Worm (Caenorhabditis elegans): ENCODE measurements around the gene srbc-68.

srbc-68 gene

DNA sequence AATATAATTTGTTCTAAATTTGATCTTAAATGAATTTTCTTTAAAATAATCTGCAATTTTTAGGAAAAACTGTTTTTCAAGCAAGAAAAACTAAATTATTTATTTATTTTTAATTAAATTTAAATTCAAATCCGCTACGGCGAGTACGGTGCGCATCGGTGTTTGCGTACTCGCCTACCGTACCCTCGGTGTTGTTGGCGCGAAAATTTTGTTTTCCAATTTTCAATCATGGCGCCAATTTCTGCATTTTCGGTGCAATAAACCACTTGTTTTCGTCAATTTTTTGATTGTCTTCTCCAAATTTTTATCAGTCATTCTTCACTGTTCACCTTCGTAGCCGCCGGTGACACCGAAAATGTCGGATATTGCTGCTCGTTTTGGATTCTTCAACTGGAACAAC, 32.4 kb upstream of the srbc-68 start, which contains the start of gene pygl-1 (continued):
- TF ChIP-seq lin-54 (GFP tag; optimal IDR thresholded peaks at IDR 0.05), result peak; percentile 94
- no peak for TF ChIP-seq ceh-100 (GFP tag; IDR thresholded peaks at IDR 0.05)
- no peak for TF ChIP-seq ceh-79 (tag; optimal IDR thresholded peaks at IDR 0.05)
- no peak for TF ChIP-seq unc-62 (GFP tag; optimal IDR thresholded peaks at IDR 0.05)
- no peak for TF ChIP-seq gei-17 (GFP tag; optimal IDR thresholded peaks at IDR 0.05)
- no peak for TF ChIP-seq nfya-2 (GFP tag; IDR thresholded peaks at IDR 0.05)
- peak; percentile 94 for TF ChIP-seq dpl-1 (GFP tag; optimal IDR thresholded peaks at IDR 0.05)
- no peak for TF ChIP-seq sptf-2 (GFP tag; optimal IDR thresholded peaks at IDR 0.05)
- TF ChIP-seq aptf-3 (GFP tag; IDR thresholded peaks at IDR 0.05), result no peak
- TF ChIP-seq F49E8.2 (tag; optimal IDR thresholded peaks at IDR 0.05; ENCODE audit: insufficient read depth), result peak; percentile 61
- TF ChIP-seq pbrm-1 (GFP tag; IDR thresholded peaks at IDR 0.05), result peak; percentile 74; the same call in 1 of the 2 replicates
- no peak for TF ChIP-seq K12H6.12 (tag; optimal IDR thresholded peaks at IDR 0.05)
- peak; percentile 87 for TF ChIP-seq dox-1 (GFP tag; IDR thresholded peaks at IDR 0.05)
- peak; percentile 99 for TF ChIP-seq lsl-1 (GFP tag; optimal IDR thresholded peaks at IDR 0.05)
- TF ChIP-seq ztf-6 (GFP tag; IDR thresholded peaks at IDR 0.05), result no peak
- TF ChIP-seq attf-3 (GFP tag; conservative IDR thresholded peaks at IDR 0.05), result peak; percentile 84
- TF ChIP-seq Y67H2A.10 (GFP tag; conservative IDR thresholded peaks at IDR 0.05), result 0 out of 2 replicates have a peak, but pooled peaks have one; percentile 40
- no peak for TF ChIP-seq B0035.1 (tag; optimal IDR thresholded peaks at IDR 0.05)
- peak; percentile 70 for TF ChIP-seq hmg-1.2 (GFP tag; IDR thresholded peaks at IDR 0.05)
- peak; percentile 48 for TF ChIP-seq athp-1 (tag; optimal IDR thresholded peaks at IDR 0.05)
- TF ChIP-seq ets-4 (GFP tag; optimal IDR thresholded peaks at IDR 0.05), result no peak
- TF ChIP-seq ZK185.1 (tag; optimal IDR thresholded peaks at IDR 0.05; ENCODE audit: poor library complexity, severe bottlenecking), result no peak
- no peak for TF ChIP-seq somi-1 (GFP tag; optimal IDR thresholded peaks at IDR 0.05)
- TF ChIP-seq repo-1 (tag; optimal IDR thresholded peaks at IDR 0.05), result no peak
- no peak for TF ChIP-seq zfh-2 (GFP tag; conservative IDR thresholded peaks at IDR 0.05)
- TF ChIP-seq lir-1 (GFP tag; conservative IDR thresholded peaks at IDR 0.05), result peak; percentile 71
- peak; percentile 59 for TF ChIP-seq tbp1 (GFP tag; optimal IDR thresholded peaks at IDR 0.05)
- TF ChIP-seq let-526 (GFP tag; IDR thresholded peaks at IDR 0.05), result no peak
- TF ChIP-seq bed-1 (GFP tag; IDR thresholded peaks at IDR 0.05), result no peak
- TF ChIP-seq mes-4 (tag; optimal IDR thresholded peaks at IDR 0.05), result no peak
- no peak for TF ChIP-seq F37B4.10 (GFP tag; IDR thresholded peaks at IDR 0.05)
- TF ChIP-seq dpff-1 (tag; optimal IDR thresholded peaks at IDR 0.05), result no peak
- peak; percentile 71 for TF ChIP-seq hrde-1 (tag; optimal IDR thresholded peaks at IDR 0.05; ENCODE audit: borderline replicate concordance)
- no peak for TF ChIP-seq B0261.1 (tag; optimal IDR thresholded peaks at IDR 0.05)
- TF ChIP-seq F23B12.7 (tag; optimal IDR thresholded peaks at IDR 0.05; ENCODE audit: insufficient read depth), result no peak
- no peak for TF ChIP-seq T07F8.4 (tag; optimal IDR thresholded peaks at IDR 0.05)
- no peak for TF ChIP-seq rpc-1 (optimal IDR thresholded peaks at IDR 0.05)
- TF ChIP-seq rpc-1 (tag; optimal IDR thresholded peaks at IDR 0.05), result no peak
- TF ChIP-seq snpc-3.4 (tag; optimal IDR thresholded peaks at IDR 0.05), result peak; percentile 89
- no peak for TF ChIP-seq pha-4 (tag; optimal IDR thresholded peaks at IDR 0.05)
- no peak for TF ChIP-seq F22D6.2 (tag; optimal IDR thresholded peaks at IDR 0.05)
- TF ChIP-seq egl-44 (GFP tag; IDR thresholded peaks at IDR 0.05), result no peak
- TF ChIP-seq F57A8.1 (GFP tag; optimal IDR thresholded peaks at IDR 0.05), result no peak
- peak; percentile 99 for TF ChIP-seq D2030.7 (GFP tag; IDR thresholded peaks at IDR 0.05)
- TF ChIP-seq snpc-4 (GFP tag; optimal IDR thresholded peaks at IDR 0.05), result peak; percentile 27
- peak in 2 of 4 experiments; percentile 35 to 65 for TF ChIP-seq snpc-4 (tag; optimal IDR thresholded peaks at IDR 0.05)
- peak; percentile 85 for TF ChIP-seq C17E4.6 (GFP tag; IDR thresholded peaks at IDR 0.05)
- peak; percentile 12; the same call in 1 of the 2 replicates for TF ChIP-seq egrh-3 (GFP tag; IDR thresholded peaks at IDR 0.05)
- TF ChIP-seq nhr-80 (tag; optimal IDR thresholded peaks at IDR 0.05), result no peak
- no peak for TF ChIP-seq madf-10 (tag; optimal IDR thresholded peaks at IDR 0.05)
